Worm (Caenorhabditis elegans) whole organism, L2 larva: ENCODE measurements around the gene cutl-24.
A peak's percentile ranks its signal among the peaks of the same experiment; 100 is the strongest.

ENCODE experiments used
- C34F6.9 ChIP-seq: fragments of 150-350 bp; optimal IDR thresholded peaks from 2 replicates; lab custom pipeline; 2014; ENCODE audit warnings: missing biosample characterization, missing genetic modification characterization
- F13H6.1 ChIP-seq: sonication (generic microtip); optimal IDR thresholded peaks from 2 replicates; lab custom pipeline; 2016; ENCODE audit warnings: missing genetic modification characterization, missing compliant biosample characterization
- ZK546.5 ChIP-seq: sonication (generic microtip); optimal IDR thresholded peaks from 2 replicates; lab custom pipeline; 2017; ENCODE audit warnings: missing biosample characterization, missing genetic modification characterization
- alr-1 ChIP-seq: fragments of 150-350 bp; optimal IDR thresholded peaks from 2 replicates; lab custom pipeline; 2014; ENCODE audit warnings: missing biosample characterization, missing genetic modification characterization
- aly-2 ChIP-seq: fragments of 150-350 bp; optimal IDR thresholded peaks from 2 replicates; lab custom pipeline; 2014; ENCODE audit warnings: missing biosample characterization, missing genetic modification characterization
- ama-1 ChIP-seq: fragments of 150-350 bp; optimal IDR thresholded peaks from 2 replicates; lab custom pipeline; 2018; ENCODE audit warnings: inconsistent platforms
- blmp-1 ChIP-seq: sonication (generic microtip); optimal IDR thresholded peaks from 2 replicates; lab custom pipeline; 2017; ENCODE audit warnings: missing genetic modification characterization, mild to moderate bottlenecking, missing compliant biosample characterization, antibody characterized with exemption, moderate library complexity; ENCODE audit not compliant: insufficient read depth
- ceh-16 ChIP-seq: fragments of 150-350 bp; optimal IDR thresholded peaks from 2 replicates; lab custom pipeline; 2014; ENCODE audit warnings: missing biosample characterization, missing genetic modification characterization
- ceh-82 ChIP-seq: fragments of 150-350 bp; optimal IDR thresholded peaks from 2 replicates; lab custom pipeline; 2014; ENCODE audit warnings: missing biosample characterization, missing genetic modification characterization
- egl-27 ChIP-seq: sonication (generic microtip); optimal IDR thresholded peaks from 3 replicates; lab custom pipeline; 2017; ENCODE audit warnings: missing biosample characterization, missing genetic modification reagents, missing genetic modification characterization
- gmeb-1 ChIP-seq: fragments of 150-350 bp; optimal IDR thresholded peaks from 2 replicates; lab custom pipeline; 2014; ENCODE audit warnings: missing biosample characterization, missing genetic modification characterization
- lin-11 ChIP-seq: fragments of 150-350 bp; sonication (generic microtip); optimal IDR thresholded peaks from 2 replicates; lab custom pipeline; 2014; ENCODE audit warnings: missing biosample characterization, missing genetic modification characterization, inconsistent platforms, mixed read lengths
- lin-39 ChIP-seq: fragments of 150-350 bp; optimal IDR thresholded peaks from 2 replicates; lab custom pipeline; 2014; ENCODE audit warnings: missing biosample characterization, missing genetic modification reagents, missing genetic modification characterization
- lsy-2 ChIP-seq, 2 experiments: fragments of 150-350 bp in 1 of 2; sonication (generic microtip) in 1 of 2; optimal IDR thresholded peaks; 2 replicates each; lab custom pipeline; 2014 to 2017; ENCODE audit warnings: missing biosample characterization in 2 of 2, missing genetic modification characterization in 2 of 2
- mdl-1 ChIP-seq, 2 experiments: fragments of 150-350 bp in 1 of 2; sonication (generic microtip) in 1 of 2; optimal IDR thresholded peaks; 2 replicates each; lab custom pipeline; 2017; ENCODE audit warnings: missing biosample characterization in 2 of 2, missing genetic modification characterization in 2 of 2
- nhr-12 ChIP-seq: fragments of 150-350 bp; optimal IDR thresholded peaks from 2 replicates; lab custom pipeline; 2014; ENCODE audit warnings: missing biosample characterization, missing genetic modification characterization
- nhr-129 ChIP-seq: fragments of 150-350 bp; optimal IDR thresholded peaks from 2 replicates; lab custom pipeline; 2014; ENCODE audit warnings: missing biosample characterization, missing genetic modification characterization
- nhr-23 ChIP-seq: fragments of 150-350 bp; optimal IDR thresholded peaks from 2 replicates; lab custom pipeline; 2014; ENCODE audit warnings: missing biosample characterization, missing genetic modification reagents, missing genetic modification characterization
- nhr-237 ChIP-seq: fragments of 150-350 bp; optimal IDR thresholded peaks from 2 replicates; lab custom pipeline; 2014; ENCODE audit warnings: missing biosample characterization, missing genetic modification characterization
- nhr-25 ChIP-seq: fragments of 150-350 bp; sonication (generic microtip); optimal IDR thresholded peaks from 3 replicates; lab custom pipeline; 2014; ENCODE audit warnings: missing biosample characterization, missing genetic modification characterization
- nhr-77 ChIP-seq: fragments of 150-350 bp; optimal IDR thresholded peaks from 2 replicates; lab custom pipeline; 2014; ENCODE audit warnings: missing biosample characterization, missing genetic modification characterization
- sma-3 ChIP-seq: sonication (generic microtip); optimal IDR thresholded peaks from 2 replicates; lab custom pipeline; 2016; ENCODE audit warnings: missing genetic modification reagents, missing genetic modification characterization, missing compliant biosample characterization
- sma-9 ChIP-seq, 2 experiments: fragments of 150-350 bp in 1 of 2; sonication (generic microtip) in 1 of 2; optimal IDR thresholded peaks; 2 replicates each; lab custom pipeline; 2014 to 2016; ENCODE audit warnings: missing genetic modification characterization in 2 of 2, mild to moderate bottlenecking in 1 of 2, missing biosample characterization in 1 of 2, missing compliant biosample characterization in 1 of 2, missing genetic modification reagents in 1 of 2, moderate library complexity in 1 of 2
- snpc-4 ChIP-seq: fragments of 150-350 bp; optimal IDR thresholded peaks from 2 replicates; lab custom pipeline; 2014; ENCODE audit warnings: missing biosample characterization, missing genetic modification characterization
- unc-39 ChIP-seq: fragments of 150-350 bp; optimal IDR thresholded peaks from 2 replicates; lab custom pipeline; 2014; ENCODE audit warnings: missing biosample characterization, missing genetic modification characterization
- unc-55 ChIP-seq: fragments of 150-350 bp; sonication (generic microtip); optimal IDR thresholded peaks from 3 replicates; lab custom pipeline; 2014; ENCODE audit warnings: missing biosample characterization, missing genetic modification reagents, missing genetic modification characterization
- unc-62 ChIP-seq: fragments of 150-350 bp; optimal IDR thresholded peaks from 2 replicates; lab custom pipeline; 2014; ENCODE audit warnings: missing biosample characterization, missing genetic modification reagents, missing genetic modification characterization
- zag-1 ChIP-seq: fragments of 150-350 bp; optimal IDR thresholded peaks from 2 replicates; lab custom pipeline; 2014; ENCODE audit warnings: missing biosample characterization, missing genetic modification characterization
- ztf-1 ChIP-seq: fragments of 200-800 bp; sonication (Bioruptor generic); conservative IDR thresholded peaks from 2 replicates; pipeline ENCODE4 v1.3.6; 2022; ENCODE audit warnings: missing genetic modification characterization, missing compliant biosample characterization

The cutl-24 gene

DNA sequence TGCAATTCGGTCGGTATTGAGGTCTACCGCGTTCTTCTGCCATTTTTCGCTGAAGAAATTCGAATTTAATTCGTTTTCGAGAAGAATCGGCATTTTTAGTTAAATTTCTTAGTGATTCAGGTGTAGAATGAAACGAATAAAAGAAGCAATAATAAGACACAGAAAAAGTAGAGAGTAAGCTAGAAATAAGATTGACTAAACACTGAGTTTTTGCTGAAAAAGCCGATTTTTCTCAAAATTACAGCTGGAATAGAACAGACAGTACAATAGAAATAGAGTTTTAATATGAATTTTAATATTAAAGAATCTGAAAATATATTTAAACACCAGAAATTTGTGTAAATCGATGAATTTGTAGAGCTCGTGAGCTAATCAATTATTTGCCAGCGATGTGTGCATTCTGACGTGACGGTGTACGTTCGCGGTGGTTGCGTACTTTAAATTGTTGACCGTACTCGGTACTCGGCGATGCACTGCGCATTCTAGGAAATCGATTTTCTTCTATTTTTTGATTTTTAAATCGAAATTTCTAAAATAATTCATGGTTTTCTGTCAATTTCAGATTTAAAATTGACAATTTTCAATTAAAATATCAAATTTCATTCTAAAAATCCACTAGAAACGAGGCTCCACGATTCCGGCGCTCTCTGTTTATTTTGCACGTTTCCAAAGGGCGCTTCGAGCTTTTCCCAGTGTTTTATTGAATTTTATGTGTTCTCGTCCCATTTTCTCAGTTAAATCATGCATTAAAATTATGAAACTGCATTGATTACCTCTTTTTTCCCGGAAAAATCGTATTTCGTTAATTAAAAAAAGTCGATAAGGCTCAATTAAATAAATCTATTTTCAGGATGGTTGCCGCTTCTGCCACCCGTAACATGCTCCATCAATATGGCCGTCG lies 38.7 kb upstream of the cutl-24 start, which contains the start of the genes grld-1 and cox-6C (continued):
- TF ChIP-seq snpc-4 (tag; lab: Kevin White, UChicago) (no peak), gmeb-1 (tag; lab: Kevin White, UChicago) (peak; percentile 53), nhr-77 (tag; lab: Kevin White, UChicago) (no peak), sma-9 (GFP tag; optimal IDR thresholded peaks at IDR 0.05; lab: Kevin White, UChicago) (peak; percentile 25), sma-9 (tag; optimal IDR thresholded peaks at IDR 0.05; lab: Kevin White, UChicago) (no peak), nhr-12 (tag; lab: Kevin White, UChicago) (no peak), egl-27 (peak; percentile 1), nhr-25 (tag; lab: Kevin White, UChicago) (no peak), alr-1 (tag; lab: Kevin White, UChicago) (no peak), mdl-1 (tag; optimal IDR thresholded peaks at IDR 0.05; lab: Kevin White, UChicago) (peak in 1 of 2 experiments; percentile 14), blmp-1 (tag; lab: Kevin White, UChicago) (no peak), F13H6.1 (tag; lab: Kevin White, UChicago) (peak; percentile 64), nhr-23 (tag; lab: Kevin White, UChicago) (no peak), ztf-1 (no peak), sma-3 (GFP tag; lab: Kevin White, UChicago) (peak; percentile 51), ZK546.5 (tag; lab: Kevin White, UChicago) (no peak), unc-62 (GFP tag; lab: Kevin White, UChicago) (no peak), nhr-129 (tag; lab: Kevin White, UChicago) (peak; percentile 58)

DNA sequence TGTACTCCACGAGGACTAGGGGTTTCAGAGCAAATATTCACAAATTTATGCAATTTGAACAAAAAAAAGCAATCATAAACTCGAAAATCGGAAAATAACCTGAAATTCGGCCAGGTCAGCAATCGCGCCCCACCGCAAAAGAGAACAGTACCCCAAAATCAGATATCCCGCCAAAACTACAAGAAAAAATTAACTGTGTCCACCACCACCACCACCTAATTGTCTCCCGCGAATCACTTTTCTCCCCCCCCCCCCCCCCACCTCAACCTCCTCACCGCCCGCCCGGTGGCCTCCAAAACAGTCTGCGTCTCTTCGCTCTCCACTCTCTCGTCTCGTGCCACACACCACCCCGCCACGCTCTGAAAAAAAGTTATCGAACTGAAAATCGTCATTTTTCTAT lies 36.4 kb upstream of the cutl-24 start:
- TF ChIP-seq zag-1 (tag; lab: Kevin White, UChicago) (no peak), ceh-16 (tag; lab: Kevin White, UChicago) (no peak), aly-2 (tag; lab: Kevin White, UChicago) (no peak), lin-39 (tag; lab: Kevin White, UChicago) (no peak), lsy-2 (tag; optimal IDR thresholded peaks at IDR 0.05; lab: Kevin White, UChicago) (no peak)

DNA sequence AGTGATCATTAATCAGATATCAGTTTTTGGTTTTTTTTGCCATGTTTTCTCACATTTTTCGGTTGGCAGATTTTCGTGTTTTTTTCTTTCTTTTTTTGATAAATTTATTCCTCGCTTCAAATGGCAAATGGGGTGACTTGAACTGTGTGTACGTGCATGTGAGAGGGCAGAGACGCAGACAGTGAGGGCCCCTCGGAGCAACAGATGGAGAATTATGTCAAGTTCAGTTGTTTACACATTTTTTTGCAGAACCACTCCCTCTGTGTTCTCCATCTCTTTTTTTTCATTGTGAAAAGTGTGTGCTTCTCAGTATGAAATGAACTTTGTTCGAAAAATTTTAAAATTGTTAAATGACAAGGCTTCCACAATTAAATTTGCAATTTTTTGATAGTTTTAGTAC lies 34.7 kb upstream of the cutl-24 start:
- TF ChIP-seq lsy-2 (tag; optimal IDR thresholded peaks at IDR 0.05; lab: Kevin White, UChicago) (peak in 1 of 2 experiments; percentile 0), C34F6.9 (peak; percentile 6), lin-11 (tag; lab: Kevin White, UChicago) (no peak), F13H6.1 (tag; lab: Kevin White, UChicago) (no peak), nhr-129 (tag; lab: Kevin White, UChicago) (no peak), nhr-237 (tag; lab: Kevin White, UChicago) (no peak)

DNA sequence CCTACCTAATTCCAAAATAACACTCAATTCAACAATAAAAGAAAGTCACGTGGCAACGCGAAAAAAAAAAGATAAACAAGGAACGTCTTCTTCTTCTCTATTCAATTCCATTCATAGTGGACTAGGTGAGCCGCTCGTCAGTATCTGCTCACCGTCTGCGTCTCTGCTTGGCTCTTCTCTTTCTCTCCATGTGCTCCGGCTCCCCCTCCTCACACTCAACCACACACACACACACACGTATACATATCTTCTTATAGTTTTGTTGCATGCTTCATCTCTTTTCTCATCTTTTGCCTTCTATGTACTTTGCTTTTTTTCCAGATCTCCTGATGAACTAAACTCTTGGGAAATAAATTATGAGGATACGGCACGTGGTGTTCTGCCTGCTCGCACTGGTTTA lies 32.8 kb upstream of the cutl-24 start, which contains the start of gene daf-1:
TSS of gene daf-1 (plus strand) at position 322 of the 400 bp plus-strand sequence.
- TF ChIP-seq nhr-129 (tag; lab: Kevin White, UChicago) (peak; percentile 50), C34F6.9 (peak; percentile 57), ceh-82 (tag; lab: Kevin White, UChicago) (no peak), unc-39 (tag; lab: Kevin White, UChicago) (no peak), sma-9 (GFP tag; optimal IDR thresholded peaks at IDR 0.05; lab: Kevin White, UChicago) (peak; percentile 45), sma-9 (tag; optimal IDR thresholded peaks at IDR 0.05; lab: Kevin White, UChicago) (no peak), lsy-2 (tag; optimal IDR thresholded peaks at IDR 0.05; lab: Kevin White, UChicago) (peak in 1 of 2 experiments; percentile 51), nhr-25 (tag; lab: Kevin White, UChicago) (no peak), F13H6.1 (tag; lab: Kevin White, UChicago) (peak; percentile 6), mdl-1 (tag; optimal IDR thresholded peaks at IDR 0.05; lab: Kevin White, UChicago) (peak; percentile 69 to 77), lin-39 (tag; lab: Kevin White, UChicago) (no peak), unc-55 (GFP tag; lab: Kevin White, UChicago) (peak; percentile 63)

DNA sequence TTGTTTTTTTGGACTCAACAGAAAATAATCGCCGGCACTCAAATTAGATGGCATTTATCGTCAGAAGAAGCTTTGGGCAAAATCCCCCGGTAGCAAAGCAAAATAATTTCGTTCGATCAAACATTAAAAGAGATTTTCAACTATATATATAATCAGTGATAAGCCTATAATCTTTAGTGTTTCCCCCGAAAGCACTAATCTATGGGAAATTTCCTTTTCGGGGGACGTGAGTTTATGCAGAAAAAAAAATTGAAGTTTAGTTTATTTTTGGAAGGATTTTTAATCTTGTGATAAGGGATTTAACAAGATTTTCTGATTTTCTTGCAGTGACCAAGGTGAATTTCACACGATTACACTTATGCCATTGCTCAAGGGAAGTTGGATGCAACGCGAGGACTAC lies 30.9 kb upstream of the cutl-24 start:
- TF ChIP-seq nhr-23 (tag; lab: Kevin White, UChicago) (no peak), ama-1 (lab: Kevin White, UChicago) (no peak), nhr-25 (tag; lab: Kevin White, UChicago) (no peak)
